Worm (Caenorhabditis elegans) whole organism, L2 larva: Measurements from ENCODE around the gene nhr-218.

Experiments
- egl-27 ChIP-seq: sonication (generic microtip); optimal IDR thresholded peaks from 3 replicates; lab custom pipeline; 2017; ENCODE audit warnings: missing biosample characterization, missing genetic modification reagents, missing genetic modification characterization
- elt-3 ChIP-seq: sonication (generic microtip); optimal IDR thresholded peaks from 2 replicates; lab custom pipeline; 2017; ENCODE audit warnings: missing biosample characterization, missing genetic modification characterization
- skn-1 ChIP-seq: sonication (generic microtip); optimal IDR thresholded peaks from 2 replicates; lab custom pipeline; 2017; ENCODE audit warnings: missing biosample characterization, missing genetic modification characterization
- unc-55 ChIP-seq: fragments of 150-350 bp; sonication (generic microtip); optimal IDR thresholded peaks from 3 replicates; lab custom pipeline; 2014; ENCODE audit warnings: missing biosample characterization, missing genetic modification reagents, missing genetic modification characterization
- unc-62 ChIP-seq: fragments of 150-350 bp; optimal IDR thresholded peaks from 2 replicates; lab custom pipeline; 2014; ENCODE audit warnings: missing biosample characterization, missing genetic modification reagents, missing genetic modification characterization

DNA sequence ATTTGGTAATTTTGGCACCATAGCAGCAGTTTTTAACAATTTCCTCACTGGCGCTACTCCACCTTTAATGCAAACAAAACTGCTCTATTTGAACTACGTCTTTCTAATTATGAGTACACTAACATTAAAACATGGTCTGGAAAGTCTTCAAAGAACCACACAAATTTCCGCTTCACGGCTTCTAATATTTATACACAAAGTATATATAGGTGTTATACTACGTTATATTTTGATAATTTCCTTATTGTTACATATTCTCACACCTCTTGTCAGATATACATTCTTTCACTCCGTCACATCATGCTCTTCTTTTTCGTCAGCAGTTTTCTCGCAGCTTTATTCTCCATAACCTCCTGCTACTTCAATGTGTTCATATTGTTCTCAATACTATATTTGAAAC is 42.0 kb downstream of the nhr-218 start, which contains the start of gene srbc-82:
- TF ChIP-seq skn-1 (tag; lab: Kevin White, UChicago) (no peak), unc-62 (GFP tag; lab: Kevin White, UChicago) (no peak), unc-55 (no peak), egl-27 (tag; lab: Kevin White, UChicago) (no peak), elt-3 (tag; lab: Kevin White, UChicago) (no peak)
